Fruit fly (Drosophila melanogaster) whole organism, embryonic: ENCODE results near the gene ATPsynepsilonL.

Source experiments
- Ada2b ChIP-seq: fragments of 200-800 bp; sonication (Bioruptor generic); IDR thresholded peaks from 2 replicates; pipeline ENCODE4 v1.3.6; 2022; ENCODE audit warnings: missing biosample characterization, missing genetic modification characterization
- C15 ChIP-seq: fragments of 200-800 bp; sonication (Bioruptor generic); IDR thresholded peaks from 3 replicates; pipeline ENCODE4 v1.3.6; 2022; ENCODE audit warnings: missing biosample characterization, missing genetic modification characterization
- CG12155 ChIP-seq: fragments of 200-800 bp; sonication (Bioruptor generic); optimal IDR thresholded peaks from 3 replicates; lab custom pipeline; 2016; ENCODE audit warnings: missing biosample characterization, missing genetic modification characterization
- CG12299 ChIP-seq: fragments of 200-800 bp; sonication (Bioruptor generic); optimal IDR thresholded peaks from 2 replicates; lab custom pipeline; 2018; ENCODE audit warnings: missing biosample characterization, mild to moderate bottlenecking, missing genetic modification characterization
- CG13424 ChIP-seq: fragments of 200-800 bp; sonication (Bioruptor generic); optimal IDR thresholded peaks from 2 replicates; lab custom pipeline; 2019; ENCODE audit warnings: missing biosample characterization, mild to moderate bottlenecking, missing genetic modification characterization, moderate library complexity
- CG14014 ChIP-seq: fragments of 200-800 bp; sonication (Bioruptor generic); IDR thresholded peaks from 2 replicates; pipeline ENCODE4 v1.3.6; 2022; ENCODE audit warnings: missing biosample characterization, missing genetic modification characterization
- CG14441 ChIP-seq: fragments of 200-800 bp; sonication (Bioruptor generic); IDR thresholded peaks from 2 replicates; pipeline ENCODE4 v1.3.6; 2022; ENCODE audit warnings: missing biosample characterization, missing genetic modification characterization
- CG31224 ChIP-seq: fragments of 200-800 bp; sonication (Bioruptor generic); IDR thresholded peaks from 2 replicates; pipeline ENCODE4 v1.3.6; 2022; ENCODE audit warnings: missing biosample characterization, missing genetic modification characterization
- CG3995 ChIP-seq: fragments of 200-800 bp; sonication (Bioruptor generic); optimal IDR thresholded peaks from 3 replicates; lab custom pipeline; 2016; ENCODE audit warnings: missing biosample characterization, missing genetic modification characterization
- CG4404 ChIP-seq: fragments of 200-800 bp; sonication (Bioruptor generic); IDR thresholded peaks from 2 replicates; pipeline ENCODE4 v1.3.6; 2022; ENCODE audit warnings: missing biosample characterization, missing genetic modification characterization
- CG6175 ChIP-seq: fragments of 200-800 bp; sonication (Bioruptor generic); IDR thresholded peaks from 3 replicates; pipeline ENCODE4 v1.3.6; 2022; ENCODE audit warnings: missing biosample characterization, missing genetic modification characterization
- CG6654 ChIP-seq: fragments of 200-800 bp; sonication (Bioruptor generic); optimal IDR thresholded peaks from 2 replicates; lab custom pipeline; 2017; ENCODE audit warnings: missing biosample characterization, mild to moderate bottlenecking, missing genetic modification characterization
- CG6765 ChIP-seq: fragments of 200-800 bp; sonication (Bioruptor generic); optimal IDR thresholded peaks from 3 replicates; lab custom pipeline; 2017; ENCODE audit warnings: missing biosample characterization, mild to moderate bottlenecking, missing genetic modification characterization
- CG8765 ChIP-seq: fragments of 200-800 bp; sonication (Bioruptor generic); IDR thresholded peaks from 2 replicates; pipeline ENCODE4 v1.3.6; 2022; ENCODE audit warnings: missing biosample characterization, missing genetic modification characterization
- CG9215 ChIP-seq: fragments of 200-800 bp; sonication (Bioruptor generic); IDR thresholded peaks from 2 replicates; pipeline ENCODE4 v1.3.6; 2022; ENCODE audit warnings: missing biosample characterization, missing genetic modification characterization
- CG9932 ChIP-seq: fragments of 200-800 bp; sonication (Bioruptor generic); IDR thresholded peaks from 2 replicates; pipeline ENCODE4 v1.3.6; 2022; ENCODE audit warnings: missing biosample characterization, missing genetic modification characterization
- Chrac-16 ChIP-seq: fragments of 200-800 bp; sonication (Bioruptor generic); optimal IDR thresholded peaks from 3 replicates; lab custom pipeline; 2016; ENCODE audit warnings: missing biosample characterization, missing genetic modification characterization
- Dek ChIP-seq: fragments of 200-800 bp; sonication (Bioruptor generic); optimal IDR thresholded peaks from 3 replicates; lab custom pipeline; 2019; ENCODE audit warnings: missing biosample characterization, mild to moderate bottlenecking, missing genetic modification characterization, moderate library complexity
- HmgZ ChIP-seq: fragments of 200-800 bp; sonication (Bioruptor generic); optimal IDR thresholded peaks from 2 replicates; lab custom pipeline; 2018; ENCODE audit warnings: missing biosample characterization, mild to moderate bottlenecking, missing genetic modification characterization
- Hsf ChIP-seq: fragments of 200-800 bp; sonication (Bioruptor generic); optimal IDR thresholded peaks from 3 replicates; lab custom pipeline; 2016; ENCODE audit warnings: missing biosample characterization, missing genetic modification characterization
- Lhr ChIP-seq: fragments of 200-800 bp; sonication (Bioruptor generic); optimal IDR thresholded peaks from 3 replicates; lab custom pipeline; 2017; ENCODE audit warnings: mild to moderate bottlenecking, missing biosample characterization, missing genetic modification reagents, missing genetic modification characterization
- Meics ChIP-seq: fragments of 200-800 bp; sonication (Bioruptor generic); optimal IDR thresholded peaks from 2 replicates; lab custom pipeline; 2017; ENCODE audit warnings: missing biosample characterization, mild to moderate bottlenecking, missing genetic modification characterization
- Nf-YA ChIP-seq: fragments of 200-800 bp; sonication (Bioruptor generic); IDR thresholded peaks from 2 replicates; pipeline ENCODE4 v1.3.6; 2022; ENCODE audit warnings: missing biosample characterization, missing genetic modification characterization
- Ptx1 ChIP-seq: fragments of 200-800 bp; sonication (Bioruptor generic); IDR thresholded peaks from 2 replicates; pipeline ENCODE4 v1.3.6; 2022; ENCODE audit warnings: missing biosample characterization, missing genetic modification characterization
- Sox102F ChIP-seq: fragments of 200-800 bp; sonication (Bioruptor generic); optimal IDR thresholded peaks from 2 replicates; lab custom pipeline; 2018; ENCODE audit warnings: missing biosample characterization, mild to moderate bottlenecking, missing genetic modification characterization, moderate library complexity
- bab2 ChIP-seq: fragments of 200-800 bp; sonication (Bioruptor generic); optimal IDR thresholded peaks from 2 replicates; lab custom pipeline; 2016; ENCODE audit warnings: missing biosample characterization, missing genetic modification characterization
- corto ChIP-seq: fragments of 200-800 bp; sonication (Bioruptor generic); optimal IDR thresholded peaks from 2 replicates; lab custom pipeline; 2016; ENCODE audit warnings: missing biosample characterization, mild to moderate bottlenecking, missing genetic modification characterization, moderate library complexity
- crp ChIP-seq, 2 experiments: fragments of 200-800 bp; sonication (Bioruptor generic); optimal IDR thresholded peaks; 2 replicates in 1 of 2; 3 replicates in 1 of 2; lab custom pipeline; 2017; ENCODE audit warnings: missing biosample characterization in 2 of 2, missing genetic modification characterization in 2 of 2, mild to moderate bottlenecking in 1 of 2, moderate library complexity in 1 of 2
- cwo ChIP-seq: fragments of 200-800 bp; sonication (Bioruptor generic); optimal IDR thresholded peaks from 3 replicates; lab custom pipeline; 2017; ENCODE audit warnings: missing biosample characterization, missing genetic modification characterization, mild to moderate bottlenecking, moderate library complexity, missing genetic modification reagents
- fu2 ChIP-seq: fragments of 200-800 bp; sonication (Bioruptor generic); optimal IDR thresholded peaks from 2 replicates; lab custom pipeline; 2016; ENCODE audit warnings: missing biosample characterization, missing genetic modification characterization
- gce ChIP-seq: fragments of 200-800 bp; sonication (Bioruptor generic); IDR thresholded peaks from 3 replicates; pipeline ENCODE4 v1.3.6; 2022; ENCODE audit warnings: missing biosample characterization, missing genetic modification characterization
- gsb ChIP-seq: fragments of 200-800 bp; sonication (Bioruptor generic); IDR thresholded peaks from 2 replicates; pipeline ENCODE4 v1.3.6; 2022; ENCODE audit warnings: missing biosample characterization, missing genetic modification characterization
- ham ChIP-seq: fragments of 200-800 bp; sonication (Bioruptor generic); IDR thresholded peaks from 2 replicates; pipeline ENCODE4 v1.3.6; 2022; ENCODE audit warnings: missing biosample characterization, missing genetic modification characterization
- hth ChIP-seq: fragments of >200 bp; optimal IDR thresholded peaks from 2 replicates; lab custom pipeline; 2017; ENCODE audit warnings: inconsistent platforms
- kay ChIP-seq: fragments of 200-800 bp; sonication (Bioruptor generic); optimal IDR thresholded peaks from 2 replicates; lab custom pipeline; 2016; ENCODE audit warnings: missing biosample characterization, missing genetic modification characterization
- ken ChIP-seq: fragments of 200-800 bp; sonication (Bioruptor generic); IDR thresholded peaks from 3 replicates; pipeline ENCODE4 v1.3.6; 2022; ENCODE audit warnings: missing biosample characterization, missing genetic modification characterization
- klu ChIP-seq: fragments of 200-800 bp; sonication (Bioruptor generic); IDR thresholded peaks from 2 replicates; pipeline ENCODE4 v1.3.6; 2022; ENCODE audit warnings: missing biosample characterization, missing genetic modification characterization
- lbe ChIP-seq: fragments of 200-800 bp; sonication (Bioruptor generic); optimal IDR thresholded peaks from 2 replicates; lab custom pipeline; 2016; ENCODE audit warnings: missing biosample characterization, mild to moderate bottlenecking, missing genetic modification characterization
- lov ChIP-seq, 2 experiments: fragments of 200-800 bp in 1 of 2; fragments of >200 bp in 1 of 2; sonication (Bioruptor generic) in 1 of 2; IDR thresholded peaks in 1 of 2; optimal IDR thresholded peaks in 1 of 2; 2 replicates in 1 of 2; 3 replicates in 1 of 2; pipeline versions ENCODE4 v1.3.6 to Lab custom; 2017 to 2022; ENCODE audit warnings: missing biosample characterization in 1 of 2, missing genetic modification characterization in 1 of 2
- mam ChIP-seq: fragments of 200-800 bp; sonication (Bioruptor generic); optimal IDR thresholded peaks from 3 replicates; lab custom pipeline; 2016; ENCODE audit warnings: missing biosample characterization, missing genetic modification characterization
- org-1 ChIP-seq: fragments of 200-800 bp; sonication (Bioruptor generic); optimal IDR thresholded peaks from 2 replicates; lab custom pipeline; 2017; ENCODE audit warnings: missing biosample characterization, missing genetic modification characterization
- peb ChIP-seq: fragments of 200-800 bp; sonication (Bioruptor generic); IDR thresholded peaks from 2 replicates; pipeline ENCODE4 v1.3.6; 2022; ENCODE audit warnings: missing biosample characterization, missing genetic modification characterization
- pita ChIP-seq: fragments of 200-800 bp; sonication (Bioruptor generic); optimal IDR thresholded peaks from 2 replicates; lab custom pipeline; 2017; ENCODE audit warnings: missing biosample characterization, mild to moderate bottlenecking, missing genetic modification characterization
- prd ChIP-seq, 3 experiments: fragments of >200 bp in 2 of 3; fragments of 200-800 bp in 1 of 3; sonication (Bioruptor generic) in 1 of 3; optimal IDR thresholded peaks in 2 of 3; IDR thresholded peaks in 1 of 3; 2 replicates in 2 of 3; 3 replicates in 1 of 3; pipeline versions ENCODE4 v1.3.6 to Lab custom; 2017 to 2022; ENCODE audit warnings: missing biosample characterization in 1 of 3, missing genetic modification characterization in 1 of 3
- row ChIP-seq: fragments of 200-800 bp; sonication (Bioruptor generic); IDR thresholded peaks from 3 replicates; pipeline ENCODE4 v1.3.6; 2022; ENCODE audit warnings: missing biosample characterization, missing genetic modification characterization
- schlank ChIP-seq: fragments of 200-800 bp; sonication (Bioruptor generic); optimal IDR thresholded peaks from 2 replicates; lab custom pipeline; 2018; ENCODE audit warnings: missing biosample characterization, mild to moderate bottlenecking, missing genetic modification characterization
- sisA ChIP-seq: fragments of 200-800 bp; sonication (Bioruptor generic); IDR thresholded peaks from 2 replicates; pipeline ENCODE4 v1.3.6; 2022; ENCODE audit warnings: missing biosample characterization, missing genetic modification characterization
- tgo ChIP-seq: fragments of 200-800 bp; sonication (Bioruptor generic); IDR thresholded peaks from 3 replicates; pipeline ENCODE4 v1.3.6; 2022; ENCODE audit warnings: missing biosample characterization, missing genetic modification characterization
- ttk ChIP-seq: fragments of 200-800 bp; sonication (Bioruptor generic); IDR thresholded peaks from 2 replicates; pipeline ENCODE4 v2.1.2; 2022; ENCODE audit warnings: missing biosample characterization, missing genetic modification characterization
- tx ChIP-seq: fragments of 200-800 bp; sonication (Bioruptor generic); optimal IDR thresholded peaks from 2 replicates; lab custom pipeline; 2016; ENCODE audit warnings: missing biosample characterization, missing genetic modification characterization
- zfh2 ChIP-seq: fragments of 200-800 bp; sonication (Bioruptor generic); optimal IDR thresholded peaks from 2 replicates; lab custom pipeline; 2016; ENCODE audit warnings: missing biosample characterization, missing genetic modification characterization

The ATPsynepsilonL gene

DNA sequence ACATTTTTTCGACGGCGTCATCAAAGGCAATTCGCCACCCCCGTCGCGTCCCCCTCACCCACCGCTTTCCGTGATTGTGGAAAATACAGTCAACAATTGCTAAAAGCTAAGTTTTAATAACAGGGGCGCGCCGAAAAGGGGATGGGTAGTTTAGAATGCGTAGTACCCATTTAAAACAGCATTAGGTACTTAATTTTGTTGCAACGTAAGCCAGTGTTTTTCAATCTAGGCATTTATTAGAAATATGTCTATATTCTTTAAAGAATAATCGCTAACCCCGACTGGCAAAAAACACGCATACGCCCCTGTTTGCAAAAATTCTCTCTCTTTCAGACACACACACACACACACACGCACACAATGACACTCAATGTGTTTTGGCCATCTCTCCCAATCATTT is 36.7 kb upstream of the ATPsynepsilonL start (continued):
- TF ChIP-seq pita (GFP tag; lab: Kevin White, UChicago) (no peak), CG3995 (peak; percentile 16), ham (GFP tag; lab: Robert Waterston, UW) (no peak), hth (no peak), Chrac-16 (GFP tag; lab: Kevin White, UChicago) (no peak), CG12155 (GFP tag; lab: Kevin White, UChicago) (peak; percentile 52), peb (GFP tag; lab: Robert Waterston, UW) (no peak), zfh2 (peak; percentile 83), CG14014 (GFP tag; lab: Robert Waterston, UW) (peak; percentile 67), Sox102F (peak; percentile 7), schlank (tag; lab: Kevin White, UChicago) (peak; percentile 68), CG31224 (GFP tag; lab: Robert Waterston, UW) (peak; percentile 56), corto (peak; percentile 59), gsb (GFP tag; lab: Robert Waterston, UW) (peak; percentile 52; the same call in 1 of the 2 replicates), Ada2b (GFP tag; lab: Robert Waterston, UW) (peak; percentile 49; the same call in 1 of the 2 replicates), CG13424 (tag; lab: Kevin White, UChicago) (peak; percentile 14), CG6765 (GFP tag; lab: Kevin White, UChicago) (no peak), Lhr (GFP tag; lab: Kevin White, UChicago) (no peak), sisA (GFP tag; lab: Robert Waterston, UW) (peak; percentile 33; the same call in 1 of the 2 replicates), C15 (GFP tag; lab: Robert Waterston, UW) (0 out of 3 replicates have a peak, but pooled peaks have one; percentile 61), ttk (GFP tag; lab: Robert Waterston, UW) (peak; percentile 52), Ptx1 (GFP tag; lab: Robert Waterston, UW) (peak; percentile 50), gce (peak; percentile 36; the same call in 1 of the 3 replicates), CG4404 (GFP tag; lab: Robert Waterston, UW) (peak; percentile 62), bab2 (peak; percentile 7), CG12299 (tag; lab: Kevin White, UChicago) (no peak), CG9932 (peak; percentile 86), Hsf (GFP tag; lab: Kevin White, UChicago) (peak; percentile 33), cwo (GFP tag; lab: Kevin White, UChicago) (peak; percentile 68), kay (GFP tag; lab: Kevin White, UChicago) (no peak), CG14441 (peak; percentile 62; the same call in 1 of the 2 replicates), CG9215 (peak; percentile 67), tgo (GFP tag; lab: Robert Waterston, UW) (peak; percentile 41; the same call in 1 of the 3 replicates), Dek (tag; lab: Kevin White, UChicago) (peak; percentile 34), crp (GFP tag; optimal IDR thresholded peaks at IDR 0.05; lab: Kevin White, UChicago) (no peak), org-1 (GFP tag; lab: Kevin White, UChicago) (peak; percentile 39), ken (GFP tag; lab: Robert Waterston, UW) (0 out of 3 replicates have a peak, but pooled peaks have one; percentile 53), prd (optimal IDR thresholded peaks at IDR 0.05; lab: Kevin White, UChicago) (no peak), prd (GFP tag; IDR thresholded peaks at IDR 0.05; lab: Robert Waterston, UW) (peak; percentile 66), HmgZ (peak; percentile 10), CG8765 (GFP tag; lab: Robert Waterston, UW) (peak; percentile 68; the same call in 1 of the 2 replicates), row (GFP tag; lab: Robert Waterston, UW) (peak; percentile 62), CG6175 (GFP tag; lab: Robert Waterston, UW) (0 out of 3 replicates have a peak, but pooled peaks have one; percentile 44), Meics (GFP tag; lab: Kevin White, UChicago) (peak; percentile 79), CG6654 (GFP tag; lab: Kevin White, UChicago) (peak; percentile 16), mam (GFP tag; lab: Kevin White, UChicago) (peak; percentile 70), fu2 (GFP tag; lab: Kevin White, UChicago) (peak; percentile 63), lov (optimal IDR thresholded peaks at IDR 0.05; lab: Kevin White, UChicago) (no peak), lov (GFP tag; IDR thresholded peaks at IDR 0.05; lab: Robert Waterston, UW) (no peak), lbe (GFP tag; lab: Kevin White, UChicago) (peak; percentile 87), klu (no peak), Nf-YA (GFP tag; lab: Robert Waterston, UW) (peak; percentile 21; the same call in 1 of the 2 replicates), tx (GFP tag; lab: Kevin White, UChicago) (peak; percentile 2)
